Worm (Caenorhabditis elegans) whole organism, mixed stage, embryonic: ENCODE data around the gene srv-32.

Experiments used
- M03D4.4 ChIP-seq: sonication (generic microtip); optimal IDR thresholded peaks from 2 replicates; lab custom pipeline; 2017; ENCODE audit warnings: mild to moderate bottlenecking, missing genetic modification characterization, missing compliant biosample characterization
- bed-3 ChIP-seq: fragments of 200-800 bp; sonication (Bioruptor generic); optimal IDR thresholded peaks from 3 replicates; lab custom pipeline; 2018; ENCODE audit warnings: mild to moderate bottlenecking, missing genetic modification characterization, moderate library complexity, missing compliant biosample characterization
- blmp-1 ChIP-seq: fragments of 150-350 bp; optimal IDR thresholded peaks from 2 replicates; lab custom pipeline; 2014; ENCODE audit warnings: missing biosample characterization, missing genetic modification characterization
- ceh-39 ChIP-seq: fragments of 150-350 bp; optimal IDR thresholded peaks from 2 replicates; lab custom pipeline; 2014; ENCODE audit warnings: missing biosample characterization, missing genetic modification characterization
- ceh-43 ChIP-seq: fragments of 200-800 bp; sonication (Bioruptor generic); optimal IDR thresholded peaks from 2 replicates; lab custom pipeline; 2018; ENCODE audit warnings: mild to moderate bottlenecking, missing genetic modification characterization, moderate library complexity, missing compliant biosample characterization
- ceh-83 ChIP-seq: fragments of 200-800 bp; sonication (Bioruptor generic); optimal IDR thresholded peaks from 2 replicates; lab custom pipeline; 2018; ENCODE audit warnings: mild to moderate bottlenecking, missing genetic modification characterization, missing compliant biosample characterization
- ces-1 ChIP-seq: fragments of 150-350 bp; optimal IDR thresholded peaks from 2 replicates; lab custom pipeline; 2014; ENCODE audit warnings: missing biosample characterization, missing genetic modification reagents, missing genetic modification characterization
- drap-1 ChIP-seq: fragments of 200-800 bp; sonication (Bioruptor generic); optimal IDR thresholded peaks from 3 replicates; lab custom pipeline; 2018; ENCODE audit warnings: mild to moderate bottlenecking, missing genetic modification characterization, missing compliant biosample characterization
- elt-1 ChIP-seq: sonication (generic microtip); optimal IDR thresholded peaks from 2 replicates; lab custom pipeline; 2017; ENCODE audit warnings: missing genetic modification characterization, mild to moderate bottlenecking, missing compliant biosample characterization, antibody characterized with exemption, moderate library complexity, borderline replicate concordance; ENCODE audit not compliant: insufficient read depth
- elt-3 ChIP-seq: fragments of 150-350 bp; optimal IDR thresholded peaks from 2 replicates; lab custom pipeline; 2014; ENCODE audit warnings: missing biosample characterization, missing genetic modification characterization
- flh-1 ChIP-seq: fragments of 200-800 bp; sonication (Bioruptor generic); optimal IDR thresholded peaks from 2 replicates; lab custom pipeline; 2018; ENCODE audit warnings: mild to moderate bottlenecking, missing genetic modification characterization, moderate library complexity, missing compliant biosample characterization
- ham-2 ChIP-seq: fragments of 200-800 bp; sonication (Bioruptor generic); optimal IDR thresholded peaks from 2 replicates; lab custom pipeline; 2018; ENCODE audit warnings: mild to moderate bottlenecking, missing genetic modification characterization, missing compliant biosample characterization
- hlh-1 ChIP-seq: fragments of 150-350 bp; optimal IDR thresholded peaks from 2 replicates; lab custom pipeline; 2014; ENCODE audit warnings: missing biosample characterization, missing genetic modification reagents, missing genetic modification characterization
- lin-13 ChIP-seq: fragments of 150-350 bp; optimal IDR thresholded peaks from 2 replicates; lab custom pipeline; 2014; ENCODE audit warnings: missing biosample characterization, missing genetic modification characterization
- lin-32 ChIP-seq: fragments of 200-800 bp; sonication (Bioruptor generic); optimal IDR thresholded peaks from 2 replicates; lab custom pipeline; 2018; ENCODE audit warnings: mild to moderate bottlenecking, missing genetic modification characterization, missing compliant biosample characterization
- lsy-2 ChIP-seq: fragments of 150-350 bp; optimal IDR thresholded peaks from 2 replicates; lab custom pipeline; 2014; ENCODE audit warnings: missing biosample characterization, missing genetic modification characterization
- mab-5 ChIP-seq: fragments of 150-350 bp; optimal IDR thresholded peaks from 2 replicates; lab custom pipeline; 2014; ENCODE audit warnings: missing biosample characterization, missing genetic modification characterization
- mep-1 ChIP-seq: fragments of 150-350 bp; optimal IDR thresholded peaks from 2 replicates; lab custom pipeline; 2017; ENCODE audit warnings: missing biosample characterization, missing genetic modification reagents, missing genetic modification characterization, inconsistent platforms
- mls-2 ChIP-seq: sonication (generic microtip); optimal IDR thresholded peaks from 2 replicates; lab custom pipeline; 2016; ENCODE audit warnings: mild to moderate bottlenecking, missing genetic modification characterization, moderate library complexity, missing compliant biosample characterization
- nhr-12 ChIP-seq: fragments of 150-350 bp; optimal IDR thresholded peaks from 2 replicates; lab custom pipeline; 2014; ENCODE audit warnings: missing biosample characterization, missing genetic modification characterization
- nhr-2 ChIP-seq: fragments of 150-350 bp; optimal IDR thresholded peaks from 2 replicates; lab custom pipeline; 2014; ENCODE audit warnings: missing biosample characterization, missing genetic modification characterization
- nhr-237 ChIP-seq: fragments of 150-350 bp; optimal IDR thresholded peaks from 2 replicates; lab custom pipeline; 2014; ENCODE audit warnings: missing biosample characterization, missing genetic modification characterization
- nhr-28 ChIP-seq: fragments of 150-350 bp; optimal IDR thresholded peaks from 2 replicates; lab custom pipeline; 2014; ENCODE audit warnings: missing biosample characterization, missing genetic modification characterization
- pha-4 ChIP-seq: fragments of 150-350 bp; optimal IDR thresholded peaks from 2 replicates; lab custom pipeline; 2018; ENCODE audit warnings: missing biosample characterization, missing genetic modification reagents, missing genetic modification characterization
- sem-2 ChIP-seq: fragments of 200-800 bp; sonication (Bioruptor generic); optimal IDR thresholded peaks from 2 replicates; lab custom pipeline; 2018; ENCODE audit warnings: mild to moderate bottlenecking, missing genetic modification characterization, missing compliant biosample characterization
- snpc-4 ChIP-seq: fragments of 150-350 bp; optimal IDR thresholded peaks from 2 replicates; lab custom pipeline; 2014; ENCODE audit warnings: missing biosample characterization, missing genetic modification characterization
- sptf-1 ChIP-seq: sonication (generic microtip); optimal IDR thresholded peaks from 2 replicates; lab custom pipeline; 2017; ENCODE audit warnings: mild to moderate bottlenecking, missing genetic modification characterization, moderate library complexity, missing compliant biosample characterization
- unc-120 ChIP-seq: sonication (generic microtip); optimal IDR thresholded peaks from 2 replicates; lab custom pipeline; 2017; ENCODE audit warnings: missing genetic modification characterization, missing compliant biosample characterization; ENCODE audit not compliant: poor library complexity, severe bottlenecking
- unc-39 ChIP-seq: fragments of 150-350 bp; optimal IDR thresholded peaks from 2 replicates; lab custom pipeline; 2014; ENCODE audit warnings: missing biosample characterization, missing genetic modification characterization
- unc-62 ChIP-seq: fragments of 150-350 bp; optimal IDR thresholded peaks from 2 replicates; lab custom pipeline; 2014; ENCODE audit warnings: missing biosample characterization, missing genetic modification reagents, missing genetic modification characterization
- zip-8 ChIP-seq: fragments of 150-350 bp; optimal IDR thresholded peaks from 2 replicates; lab custom pipeline; 2014; ENCODE audit warnings: missing biosample characterization, missing genetic modification characterization

The srv-32 gene

ce11 chrIV:6282143-6282542 is at the start of gene srv-32:
srv-32 (minus strand) TSS chrIV:6282243.
- TF ChIP-seq lin-13 (tag; lab: Kevin White, UChicago): no peak
- no peak for TF ChIP-seq ceh-43 (GFP tag; lab: Kevin White, UChicago)
- no peak for TF ChIP-seq mab-5 (tag; lab: Kevin White, UChicago)
- TF ChIP-seq elt-3 (tag; lab: Kevin White, UChicago): no peak
- TF ChIP-seq unc-120 (tag; lab: Kevin White, UChicago): no peak
- no peak for TF ChIP-seq hlh-1 (tag; lab: Kevin White, UChicago)
- TF ChIP-seq zip-8 (tag; lab: Kevin White, UChicago): no peak
- no peak for TF ChIP-seq sem-2
- no peak for TF ChIP-seq unc-62 (GFP tag; lab: Kevin White, UChicago)
- no peak for TF ChIP-seq nhr-2 (tag; lab: Kevin White, UChicago)
- no peak for TF ChIP-seq ceh-83 (GFP tag; lab: Kevin White, UChicago)
- TF ChIP-seq ham-2 (GFP tag; lab: Kevin White, UChicago): no peak
- no peak for TF ChIP-seq pha-4 (tag; lab: Kevin White, UChicago)
- no peak for TF ChIP-seq M03D4.4 (tag; lab: Kevin White, UChicago)

- TF ChIP-seq unc-120 (tag; lab: Kevin White, UChicago): peak; percentile 12
- TF ChIP-seq lin-32 (GFP tag; lab: Kevin White, UChicago): no peak
- TF ChIP-seq blmp-1 (tag; lab: Kevin White, UChicago): no peak
- TF ChIP-seq unc-62 (GFP tag; lab: Kevin White, UChicago): peak; percentile 49
- TF ChIP-seq mab-5 (tag; lab: Kevin White, UChicago): no peak
- no peak for TF ChIP-seq ham-2 (GFP tag; lab: Kevin White, UChicago)
- TF ChIP-seq, all 35 proteins: peak for 2
Measured at ce11 chrIV:6330790-6331189, 48.7 kb upstream of the srv-32 start.

ce11 chrIV:6329339-6329738 is 47.3 kb upstream of the srv-32 start, which contains the start of gene seu-1:
seu-1 (plus strand) TSS chrIV:6329639.
- TF ChIP-seq nhr-2 (tag; lab: Kevin White, UChicago): no peak
- no peak for TF ChIP-seq hlh-1 (tag; lab: Kevin White, UChicago)
- no peak for TF ChIP-seq nhr-237 (tag; lab: Kevin White, UChicago)
- no peak for TF ChIP-seq nhr-12
- TF ChIP-seq drap-1 (GFP tag; lab: Kevin White, UChicago): no peak
- TF ChIP-seq snpc-4: no peak

- TF ChIP-seq bed-3: no peak
- no peak for TF ChIP-seq zip-8 (tag; lab: Kevin White, UChicago)
- no peak for TF ChIP-seq lsy-2
- no peak for TF ChIP-seq pha-4 (tag; lab: Kevin White, UChicago)
- TF ChIP-seq nhr-28 (tag; lab: Kevin White, UChicago): no peak
- TF ChIP-seq flh-1 (GFP tag; lab: Kevin White, UChicago): no peak
- TF ChIP-seq sptf-1: no peak
- TF ChIP-seq lin-32 (GFP tag; lab: Kevin White, UChicago): no peak
- no peak for TF ChIP-seq elt-1
- no peak for TF ChIP-seq unc-39
Measured at ce11 chrIV:6328198-6328597, 46.2 kb upstream of the srv-32 start.

ce11 chrIV:6327363-6328015 is 45.4 kb upstream of the srv-32 start:
- TF ChIP-seq ceh-39 (tag; lab: Kevin White, UChicago): peak; percentile 55
- no peak for TF ChIP-seq mls-2 (tag; lab: Kevin White, UChicago)
- peak; percentile 25 for TF ChIP-seq mep-1 (tag; lab: Kevin White, UChicago)
- no peak for TF ChIP-seq blmp-1 (tag; lab: Kevin White, UChicago)
- TF ChIP-seq ces-1 (GFP tag; lab: Kevin White, UChicago): peak; percentile 73
- TF ChIP-seq lsy-2: no peak
- TF ChIP-seq elt-1: peak; percentile 15
